Worm (Caenorhabditis elegans): Measurements from ENCODE around the gene C53C11.4.

C53C11.4 gene

ce11 chrX:17355462-17355861 is 44.8 kb downstream of the C53C11.4 start:
- TF ChIP-seq lin-15B (tag; optimal IDR thresholded peaks at IDR 0.05) (no peak), dsc-1 (tag; optimal IDR thresholded peaks at IDR 0.05) (peak; percentile 86), unc-86 (tag; optimal IDR thresholded peaks at IDR 0.05) (no peak), nhr-71 (tag; optimal IDR thresholded peaks at IDR 0.05) (no peak), fos-1 (tag; optimal IDR thresholded peaks at IDR 0.05) (no peak), pag-3 (tag; optimal IDR thresholded peaks at IDR 0.05; ENCODE audit: borderline replicate concordance, insufficient read depth) (no peak), egl-27 (tag; optimal IDR thresholded peaks at IDR 0.05) (no peak), lin-14 (GFP tag; optimal IDR thresholded peaks at IDR 0.05) (peak; percentile 13), C16A3.4 (tag; optimal IDR thresholded peaks at IDR 0.05) (no peak), mep-1 (tag; optimal IDR thresholded peaks at IDR 0.05) (no peak), ztf-11 (tag; optimal IDR thresholded peaks at IDR 0.05) (no peak), ets-5 (GFP tag; IDR thresholded peaks at IDR 0.05) (no peak), ama-1 (optimal IDR thresholded peaks at IDR 0.05) (no peak)

DNA sequence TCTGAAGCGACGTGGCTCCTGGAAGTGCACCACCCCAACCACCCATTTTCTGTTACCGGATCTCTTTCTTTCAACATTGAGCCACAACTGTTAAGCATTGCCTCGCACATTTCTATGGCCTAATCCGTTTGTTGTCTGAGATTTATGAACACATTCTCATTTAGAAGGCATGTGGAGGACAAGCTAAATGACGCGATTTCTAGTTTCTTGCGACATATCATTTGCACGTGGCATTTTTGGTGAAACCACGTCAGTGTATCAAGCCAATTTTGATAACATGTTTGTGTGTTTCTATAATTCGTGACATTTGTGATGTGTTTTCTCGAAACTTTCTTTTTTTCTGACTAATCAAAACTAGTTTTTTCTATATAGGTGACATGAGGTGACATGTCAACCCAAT is 46.0 kb downstream of the C53C11.4 start:
- no peak for TF ChIP-seq unc-30 (tag; optimal IDR thresholded peaks at IDR 0.05)
- TF ChIP-seq nhr-47 (tag; optimal IDR thresholded peaks at IDR 0.05), result peak; percentile 26
- no peak for TF ChIP-seq ceh-8 (GFP tag; optimal IDR thresholded peaks at IDR 0.05)
- no peak for TF ChIP-seq lir-3 (tag; optimal IDR thresholded peaks at IDR 0.05; ENCODE audit: poor library complexity)
- no peak for TF ChIP-seq C34B4.2 (tag; optimal IDR thresholded peaks at IDR 0.05)
- TF ChIP-seq blmp-1 (tag; optimal IDR thresholded peaks at IDR 0.05), result no peak
- TF ChIP-seq ces-1 (GFP tag; optimal IDR thresholded peaks at IDR 0.05), result no peak
- TF ChIP-seq xbp-1 (tag; optimal IDR thresholded peaks at IDR 0.05), result no peak
- TF ChIP-seq dsc-1 (tag; optimal IDR thresholded peaks at IDR 0.05), result peak; percentile 65
- TF ChIP-seq nhr-90 (tag; optimal IDR thresholded peaks at IDR 0.05; ENCODE audit: poor library complexity), result no peak
- TF ChIP-seq unc-86 (tag; optimal IDR thresholded peaks at IDR 0.05), result no peak
- peak; percentile 45 for TF ChIP-seq nhr-71 (tag; optimal IDR thresholded peaks at IDR 0.05)
- no peak for TF ChIP-seq nhr-76 (tag; optimal IDR thresholded peaks at IDR 0.05)
- TF ChIP-seq fos-1 (tag; optimal IDR thresholded peaks at IDR 0.05), result no peak
- no peak for TF ChIP-seq efl-1 (optimal IDR thresholded peaks at IDR 0.05)
- peak in 1 of 2 experiments; percentile 68 for TF ChIP-seq efl-1 (GFP tag; optimal IDR thresholded peaks at IDR 0.05 in 1 of 2)
- TF ChIP-seq pqm-1 (tag; optimal IDR thresholded peaks at IDR 0.05), result no peak
- peak; percentile 49 for TF ChIP-seq sox-4 (tag; optimal IDR thresholded peaks at IDR 0.05)
- no peak for TF ChIP-seq tbx-2 (tag; optimal IDR thresholded peaks at IDR 0.05)
- TF ChIP-seq pax-3 (tag; optimal IDR thresholded peaks at IDR 0.05), result peak; percentile 54
- TF ChIP-seq fkh-8 (tag; optimal IDR thresholded peaks at IDR 0.05), result peak; percentile 64

DNA sequence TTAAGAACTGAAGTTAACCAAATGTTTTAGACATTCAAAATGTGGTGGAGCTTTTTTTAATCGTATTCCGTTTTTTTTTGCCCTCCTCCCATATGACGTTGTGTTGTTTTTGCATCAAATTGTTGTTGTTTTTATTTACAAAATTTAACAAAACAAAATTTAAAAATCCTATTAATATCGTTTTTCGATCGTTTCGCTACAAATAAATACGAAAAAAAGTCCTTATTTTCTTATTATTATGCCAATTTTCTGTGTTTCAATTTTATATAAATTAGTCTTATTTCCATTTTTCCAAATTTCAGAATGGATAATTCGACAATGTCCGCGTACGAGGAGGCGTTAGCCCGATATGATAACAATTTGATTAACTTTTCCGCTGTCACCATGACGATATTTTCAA is 48.7 kb downstream of the C53C11.4 start, which contains the start of gene npr-36:
Gene npr-36 (plus strand): TSS at position 301 of the 400 bp plus-strand sequence.
- TF ChIP-seq nhr-85 (tag) (no peak), efl-3 (GFP tag; optimal IDR thresholded peaks at IDR 0.05) (no peak), isw-1 (GFP tag; IDR thresholded peaks at IDR 0.05) (no peak), zip-4 (GFP tag; optimal IDR thresholded peaks at IDR 0.05) (no peak), lin-35 (GFP tag; optimal IDR thresholded peaks at IDR 0.05) (no peak), alr-1 (tag; optimal IDR thresholded peaks at IDR 0.05; ENCODE audit: borderline replicate concordance) (no peak), egl-13 (tag; optimal IDR thresholded peaks at IDR 0.05) (no peak), efl-1 (optimal IDR thresholded peaks at IDR 0.05) (no peak), efl-1 (GFP tag; optimal IDR thresholded peaks at IDR 0.05 in 1 of 2) (no peak), nhr-28 (tag; optimal IDR thresholded peaks at IDR 0.05) (no peak), egl-27 (tag; optimal IDR thresholded peaks at IDR 0.05) (no peak), mef-2 (tag; optimal IDR thresholded peaks at IDR 0.05) (no peak), ceh-88 (GFP tag; IDR thresholded peaks at IDR 0.05) (no peak), fos-1 (tag; optimal IDR thresholded peaks at IDR 0.05) (no peak), xbp-1 (tag; optimal IDR thresholded peaks at IDR 0.05) (no peak), tlp-1 (tag; optimal IDR thresholded peaks at IDR 0.05) (no peak), nhr-77 (tag; optimal IDR thresholded peaks at IDR 0.05) (no peak), aly-2 (tag; optimal IDR thresholded peaks at IDR 0.05) (no peak), lin-13 (GFP tag; optimal IDR thresholded peaks at IDR 0.05) (no peak)

Measured in whole organism, L1 larva.